Fruit fly (Drosophila melanogaster) whole organism, embryonic: ENCODE measurements around the gene CG7781.

ENCODE experiments used
- B-H2 ChIP-seq: fragments of 200-800 bp; sonication (Bioruptor generic); optimal IDR thresholded peaks from 2 replicates; lab custom pipeline; 2018; ENCODE audit warnings: missing biosample characterization, mild to moderate bottlenecking, missing genetic modification characterization
- Bdp1 ChIP-seq: fragments of 200-800 bp; sonication (Bioruptor generic); optimal IDR thresholded peaks from 3 replicates; lab custom pipeline; 2016; ENCODE audit warnings: missing biosample characterization, missing genetic modification characterization
- CG1024 ChIP-seq: fragments of 200-800 bp; sonication (Bioruptor generic); IDR thresholded peaks from 2 replicates; pipeline ENCODE4 v1.3.6; 2022; ENCODE audit warnings: missing biosample characterization, missing genetic modification characterization
- CG10654 ChIP-seq: fragments of 200-800 bp; sonication (Bioruptor generic); optimal IDR thresholded peaks from 2 replicates; lab custom pipeline; 2016; ENCODE audit warnings: missing biosample characterization, missing genetic modification characterization
- CG12942 ChIP-seq: fragments of 200-800 bp; sonication (Bioruptor generic); optimal IDR thresholded peaks from 3 replicates; lab custom pipeline; 2016; ENCODE audit warnings: missing biosample characterization, missing genetic modification characterization
- CG13287 ChIP-seq: fragments of 200-800 bp; sonication (Bioruptor generic); IDR thresholded peaks from 2 replicates; pipeline ENCODE4 v1.3.6; 2022; ENCODE audit warnings: missing biosample characterization, missing genetic modification characterization; ENCODE audit not compliant: partially characterized antibody
- CG15011 ChIP-seq: fragments of 200-800 bp; sonication (Bioruptor generic); optimal IDR thresholded peaks from 3 replicates; lab custom pipeline; 2018; ENCODE audit warnings: missing biosample characterization, mild to moderate bottlenecking, missing genetic modification characterization
- CG15479 ChIP-seq: fragments of 200-800 bp; sonication (Bioruptor generic); optimal IDR thresholded peaks from 3 replicates; lab custom pipeline; 2019; ENCODE audit warnings: missing biosample characterization, mild to moderate bottlenecking, missing genetic modification characterization, moderate library complexity
- CG16815 ChIP-seq: fragments of 200-800 bp; sonication (Bioruptor generic); optimal IDR thresholded peaks from 3 replicates; lab custom pipeline; 2017; ENCODE audit warnings: missing biosample characterization, mild to moderate bottlenecking, missing genetic modification characterization
- CG2678 ChIP-seq: fragments of 200-800 bp; sonication (Bioruptor generic); optimal IDR thresholded peaks from 3 replicates; lab custom pipeline; 2019; ENCODE audit warnings: missing biosample characterization, mild to moderate bottlenecking, missing genetic modification characterization, moderate library complexity
- CG2712 ChIP-seq: fragments of 200-800 bp; optimal IDR thresholded peaks from 3 replicates; lab custom pipeline; 2019; ENCODE audit warnings: missing biosample characterization, mild to moderate bottlenecking, missing genetic modification characterization, moderate library complexity
- CG31224 ChIP-seq: fragments of 200-800 bp; sonication (Bioruptor generic); IDR thresholded peaks from 2 replicates; pipeline ENCODE4 v1.3.6; 2022; ENCODE audit warnings: missing biosample characterization, missing genetic modification characterization
- CG3281 ChIP-seq: fragments of 200-800 bp; sonication (Bioruptor generic); optimal IDR thresholded peaks from 3 replicates; lab custom pipeline; 2017; ENCODE audit warnings: missing biosample characterization, mild to moderate bottlenecking, missing genetic modification characterization
- CG3726 ChIP-seq: fragments of 200-800 bp; sonication (Bioruptor generic); IDR thresholded peaks from 3 replicates; pipeline ENCODE4, ENCODE4 v1.3.6; 2022; ENCODE audit warnings: missing biosample characterization, missing genetic modification characterization
- CG4820 ChIP-seq: fragments of 200-800 bp; sonication (Bioruptor generic); optimal IDR thresholded peaks from 3 replicates; lab custom pipeline; 2016; ENCODE audit warnings: missing biosample characterization, missing genetic modification characterization
- CG6813 ChIP-seq: fragments of 200-800 bp; sonication (Bioruptor generic); optimal IDR thresholded peaks from 2 replicates; lab custom pipeline; 2017; ENCODE audit warnings: missing biosample characterization, missing genetic modification characterization, mild to moderate bottlenecking, moderate library complexity, missing genetic modification reagents
- CG7786 ChIP-seq: fragments of 200-800 bp; sonication (Bioruptor generic); optimal IDR thresholded peaks from 2 replicates; lab custom pipeline; 2016; ENCODE audit warnings: missing biosample characterization, missing genetic modification characterization
- CG8290 ChIP-seq, 3 experiments: fragments of 200-800 bp; sonication (Bioruptor generic); optimal IDR thresholded peaks; 2 replicates each; lab custom pipeline; 2016 to 2019; ENCODE audit warnings: missing biosample characterization in 3 of 3, missing genetic modification characterization in 3 of 3, mild to moderate bottlenecking in 2 of 3, moderate library complexity in 1 of 3
- Gug ChIP-seq: fragments of 200-800 bp; sonication (Bioruptor generic); IDR thresholded peaks from 4 replicates; pipeline ENCODE4 v1.3.6; 2022; ENCODE audit warnings: missing biosample characterization, missing genetic modification characterization
- H2.0 ChIP-seq: fragments of 200-800 bp; sonication (Bioruptor generic); IDR thresholded peaks from 2 replicates; pipeline ENCODE4 v1.3.6; 2022; ENCODE audit warnings: missing biosample characterization, missing genetic modification characterization
- HmgD ChIP-seq: fragments of 200-800 bp; sonication (Bioruptor generic); optimal IDR thresholded peaks from 3 replicates; lab custom pipeline; 2016; ENCODE audit warnings: missing biosample characterization, missing genetic modification characterization
- Hr51 ChIP-seq, 2 experiments: fragments of 200-800 bp; sonication (Bioruptor generic); optimal IDR thresholded peaks; 2 replicates in 1 of 2; 3 replicates in 1 of 2; lab custom pipeline; 2016 to 2018; ENCODE audit warnings: missing biosample characterization in 2 of 2, missing genetic modification characterization in 2 of 2, mild to moderate bottlenecking in 1 of 2, moderate library complexity in 1 of 2
- Med ChIP-seq: fragments of 200-800 bp; sonication (Bioruptor generic); peaks from one replicate; lab custom pipeline; 2016; ENCODE audit warnings: missing biosample characterization, missing genetic modification characterization, mild to moderate bottlenecking, inconsistent platforms, moderate library complexity
- Nf-YA ChIP-seq: fragments of 200-800 bp; sonication (Bioruptor generic); IDR thresholded peaks from 2 replicates; pipeline ENCODE4 v1.3.6; 2022; ENCODE audit warnings: missing biosample characterization, missing genetic modification characterization
- Ravus ChIP-seq: fragments of 200-800 bp; sonication (Bioruptor generic); IDR thresholded peaks from 2 replicates; pipeline ENCODE4 v1.3.6; 2022; ENCODE audit warnings: missing biosample characterization, missing genetic modification characterization
- Spps ChIP-seq: fragments of 200-800 bp; sonication (Bioruptor generic); optimal IDR thresholded peaks from 2 replicates; lab custom pipeline; 2018; ENCODE audit warnings: missing biosample characterization, mild to moderate bottlenecking, missing genetic modification characterization
- Sry-δ ChIP-seq: fragments of 200-800 bp; sonication (Bioruptor generic); optimal IDR thresholded peaks from 2 replicates; lab custom pipeline; 2016; ENCODE audit warnings: missing biosample characterization, missing genetic modification characterization
- Stat92E ChIP-seq, 3 experiments: fragments of >200 bp in 2 of 3; fragments of 200-800 bp in 1 of 3; sonication (Bioruptor generic) in 1 of 3; optimal IDR thresholded peaks; 2 replicates each; lab custom pipeline; 2017 to 2019; ENCODE audit warnings: missing biosample characterization in 3 of 3, missing genetic modification characterization in 3 of 3, mild to moderate bottlenecking in 1 of 3, moderate library complexity in 1 of 3
- az2 ChIP-seq: fragments of 200-800 bp; sonication (Bioruptor generic); optimal IDR thresholded peaks from 3 replicates; lab custom pipeline; 2016; ENCODE audit warnings: missing biosample characterization, missing genetic modification characterization
- chn ChIP-seq: fragments of 200-800 bp; sonication (Bioruptor generic); optimal IDR thresholded peaks from 2 replicates; lab custom pipeline; 2016; ENCODE audit warnings: missing biosample characterization, missing genetic modification characterization
- croc ChIP-seq: fragments of 200-800 bp; sonication (Bioruptor generic); conservative IDR thresholded peaks from 3 replicates; pipeline ENCODE4 v1.3.6; 2022; ENCODE audit warnings: missing biosample characterization, missing genetic modification characterization
- da ChIP-seq: fragments of 200-800 bp; sonication (Bioruptor generic); optimal IDR thresholded peaks from 2 replicates; lab custom pipeline; 2016; ENCODE audit warnings: missing biosample characterization, missing genetic modification characterization
- dm ChIP-seq: fragments of 200-800 bp; sonication (Bioruptor generic); optimal IDR thresholded peaks from 3 replicates; lab custom pipeline; 2016; ENCODE audit warnings: missing biosample characterization, missing genetic modification characterization
- grn ChIP-seq: fragments of 200-800 bp; sonication (Bioruptor generic); optimal IDR thresholded peaks from 3 replicates; lab custom pipeline; 2017; ENCODE audit warnings: missing biosample characterization, missing genetic modification characterization
- hbn ChIP-seq: fragments of 200-800 bp; sonication (Bioruptor generic); IDR thresholded peaks from 2 replicates; pipeline ENCODE4 v1.3.6; 2022; ENCODE audit warnings: missing biosample characterization, missing genetic modification characterization; ENCODE audit not compliant: partially characterized antibody
- inv ChIP-seq: fragments of 200-800 bp; sonication (Bioruptor generic); IDR thresholded peaks from 2 replicates; pipeline ENCODE4 v1.3.6; 2022; ENCODE audit warnings: missing biosample characterization, missing genetic modification characterization; ENCODE audit not compliant: partially characterized antibody
- ken ChIP-seq: fragments of 200-800 bp; sonication (Bioruptor generic); IDR thresholded peaks from 3 replicates; pipeline ENCODE4 v1.3.6; 2022; ENCODE audit warnings: missing biosample characterization, missing genetic modification characterization
- lab ChIP-seq: fragments of 200-800 bp; sonication (Bioruptor generic); optimal IDR thresholded peaks from 3 replicates; lab custom pipeline; 2017; ENCODE audit warnings: missing biosample characterization, missing genetic modification characterization, mild to moderate bottlenecking, moderate library complexity, missing genetic modification reagents
- mirr ChIP-seq: fragments of 200-800 bp; sonication (Bioruptor generic); optimal IDR thresholded peaks from 3 replicates; lab custom pipeline; 2018; ENCODE audit warnings: missing biosample characterization, mild to moderate bottlenecking, missing genetic modification characterization
- odd ChIP-seq: fragments of 200-800 bp; sonication (Bioruptor generic); optimal IDR thresholded peaks from 2 replicates; lab custom pipeline; 2017; ENCODE audit warnings: missing biosample characterization, mild to moderate bottlenecking, missing genetic modification characterization
- pita ChIP-seq: fragments of 200-800 bp; sonication (Bioruptor generic); optimal IDR thresholded peaks from 2 replicates; lab custom pipeline; 2017; ENCODE audit warnings: missing biosample characterization, mild to moderate bottlenecking, missing genetic modification characterization
- sens-2 ChIP-seq: fragments of 200-800 bp; sonication (Bioruptor generic); IDR thresholded peaks from 2 replicates; pipeline ENCODE4 v1.3.6; 2022; ENCODE audit warnings: missing biosample characterization, missing genetic modification characterization
- slp2 ChIP-seq: fragments of 200-800 bp; sonication (Bioruptor generic); optimal IDR thresholded peaks from 2 replicates; lab custom pipeline; 2016; ENCODE audit warnings: missing biosample characterization, missing genetic modification characterization
- so ChIP-seq: fragments of 200-800 bp; sonication (Bioruptor generic); IDR thresholded peaks from 3 replicates; pipeline ENCODE4 v1.3.6; 2022; ENCODE audit warnings: missing biosample characterization, missing genetic modification characterization
- sqz ChIP-seq: fragments of 200-800 bp; sonication (Bioruptor generic); optimal IDR thresholded peaks from 3 replicates; lab custom pipeline; 2018; ENCODE audit warnings: missing biosample characterization, mild to moderate bottlenecking, missing genetic modification characterization
- tap ChIP-seq: fragments of 200-800 bp; optimal IDR thresholded peaks from 3 replicates; lab custom pipeline; 2019; ENCODE audit warnings: missing biosample characterization, mild to moderate bottlenecking, missing genetic modification characterization, moderate library complexity
- ttk ChIP-seq: fragments of 200-800 bp; sonication (Bioruptor generic); IDR thresholded peaks from 2 replicates; pipeline ENCODE4 v2.1.2; 2022; ENCODE audit warnings: missing biosample characterization, missing genetic modification characterization
- unpg ChIP-seq: fragments of 200-800 bp; sonication (Bioruptor generic); optimal IDR thresholded peaks from 3 replicates; lab custom pipeline; 2018; ENCODE audit warnings: missing biosample characterization, mild to moderate bottlenecking, missing genetic modification characterization, moderate library complexity
- zfh1 ChIP-seq: fragments of 200-800 bp; sonication (Bioruptor generic); IDR thresholded peaks from 3 replicates; pipeline ENCODE4 v1.3.6; 2022; ENCODE audit warnings: missing biosample characterization, missing genetic modification characterization

The CG7781 gene

dm6 chr2L:8274958-8275584, 50.1 kb downstream of the CG7781 start (continued):
- TF ChIP-seq B-H2 (GFP tag; lab: Kevin White, UChicago) (no peak), Gug (GFP tag; lab: Robert Waterston, UW) (no peak), CG1024 (GFP tag; lab: Robert Waterston, UW) (no peak), grn (peak; percentile 61), mirr (GFP tag; lab: Kevin White, UChicago) (no peak), so (GFP tag; lab: Robert Waterston, UW) (0 out of 3 replicates have a peak, but pooled peaks have one; percentile 70), CG2712 (tag; lab: Kevin White, UChicago) (peak; percentile 89), CG2678 (tag; lab: Kevin White, UChicago) (peak; percentile 75), CG16815 (peak; percentile 53), CG13287 (GFP tag; lab: Robert Waterston, UW) (no peak), sqz (GFP tag; lab: Kevin White, UChicago) (peak; percentile 34), hbn (GFP tag; lab: Robert Waterston, UW) (no peak), H2.0 (GFP tag; lab: Robert Waterston, UW) (peak; percentile 56), unpg (GFP tag; lab: Kevin White, UChicago) (peak; percentile 83), Med (GFP tag; lab: Kevin White, UChicago) (peak; percentile 40), Bdp1 (GFP tag; lab: Kevin White, UChicago) (no peak), Hr51 (GFP tag; optimal IDR thresholded peaks at IDR 0.05; lab: Kevin White, UChicago) (peak in 1 of 2 experiments; percentile 69), CG6813 (GFP tag; lab: Kevin White, UChicago) (peak; percentile 56), CG15011 (GFP tag; lab: Kevin White, UChicago) (peak; percentile 49), zfh1 (GFP tag; lab: Robert Waterston, UW) (peak; percentile 69; the same call in 2 of the 3 replicates), da (GFP tag; lab: Kevin White, UChicago) (no peak), az2 (peak; percentile 51), CG15479 (GFP tag; lab: Kevin White, UChicago) (peak; percentile 85), CG31224 (no peak), CG8290 (GFP tag; optimal IDR thresholded peaks at IDR 0.05; lab: Kevin White, UChicago) (peak; percentile 21), CG8290 (tag; optimal IDR thresholded peaks at IDR 0.05; lab: Kevin White, UChicago) (no peak), CG3281 (peak; percentile 22), slp2 (GFP tag; lab: Kevin White, UChicago) (peak; percentile 8), chn (GFP tag; lab: Kevin White, UChicago) (peak; percentile 45), ttk (GFP tag; lab: Robert Waterston, UW) (0 out of 2 replicates have a peak, but pooled peaks have one; percentile 27), CG10654 (peak; percentile 26), odd (GFP tag; lab: Kevin White, UChicago) (peak; percentile 58), sens-2 (GFP tag; lab: Robert Waterston, UW) (0 out of 2 replicates have a peak, but pooled peaks have one; percentile 11), tap (tag; lab: Kevin White, UChicago) (peak; percentile 63), CG3726 (GFP tag; lab: Robert Waterston, UW) (peak; percentile 43; the same call in 1 of the 3 replicates), Spps (tag; lab: Kevin White, UChicago) (peak; percentile 54), ken (GFP tag; lab: Robert Waterston, UW) (peak; percentile 34; the same call in 1 of the 3 replicates), Stat92E (GFP tag; optimal IDR thresholded peaks at IDR 0.05; lab: Kevin White, UChicago) (peak in 1 of 3 experiments; percentile 57), Nf-YA (no peak), CG12942 (peak; percentile 19), lab (GFP tag; lab: Kevin White, UChicago) (peak; percentile 67), pita (GFP tag; lab: Kevin White, UChicago) (no peak), Ravus (no peak), CG7786 (GFP tag; lab: Kevin White, UChicago) (no peak), HmgD (GFP tag; lab: Kevin White, UChicago) (no peak), inv (no peak), croc (GFP tag; lab: Robert Waterston, UW) (peak; percentile 42; the same call in 1 of the 3 replicates), dm (GFP tag; lab: Kevin White, UChicago) (no peak), CG4820 (GFP tag; lab: Kevin White, UChicago) (peak; percentile 57), Sry-δ (no peak)
